Fruit fly (Drosophila melanogaster) S2 (cell line): Measurements from ENCODE around the gene Cpr65Au.

Experiments used
- CG8478 ChIP-seq: fragments of >200 bp; optimal IDR thresholded peaks from 2 replicates; lab custom pipeline; 2018
- CTCF ChIP-seq, 2 experiments: fragments of >200 bp; optimal IDR thresholded peaks; 2 replicates each; lab custom pipeline; 2018

DNA sequence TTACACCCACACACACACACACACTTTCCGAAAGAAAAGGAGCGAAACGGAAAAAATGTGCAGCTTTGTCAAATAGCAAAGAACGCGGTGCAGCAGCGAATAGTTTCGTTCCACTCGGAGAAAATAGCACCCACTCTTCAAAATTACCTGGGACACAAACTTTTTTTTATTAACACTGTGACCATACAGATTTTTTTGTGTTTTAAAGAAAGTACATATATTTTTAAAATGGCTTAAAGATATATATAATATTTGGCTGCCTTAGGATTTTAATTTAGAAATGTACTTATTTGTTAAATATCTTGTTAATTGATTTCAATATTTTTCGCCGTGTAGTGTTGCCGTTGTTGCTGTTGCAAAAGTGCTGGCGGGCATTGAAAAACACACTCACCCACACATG, 47.5 kb downstream of the Cpr65Au start:
- no peak for TF ChIP-seq CTCF (optimal IDR thresholded peaks at IDR 0.05; lab: Kevin White, UChicago)
- TF ChIP-seq CG8478, result no peak
